Fruit fly (Drosophila melanogaster) whole organism, embryonic: ENCODE measurements around the gene CG7333.

ENCODE experiments used
- Adf1 ChIP-seq: fragments of 200-800 bp; sonication (Bioruptor generic); IDR thresholded peaks from 2 replicates; pipeline ENCODE4 v1.3.6; 2022; ENCODE audit warnings: missing biosample characterization, missing genetic modification characterization
- Aef1 ChIP-seq: fragments of 200-800 bp; sonication (Bioruptor generic); IDR thresholded peaks from 3 replicates; pipeline ENCODE4 v1.3.6; 2022; ENCODE audit warnings: missing biosample characterization, missing genetic modification characterization
- BtbVII ChIP-seq: fragments of 200-800 bp; sonication (Bioruptor generic); optimal IDR thresholded peaks from 3 replicates; lab custom pipeline; 2017; ENCODE audit warnings: missing biosample characterization, mild to moderate bottlenecking, missing genetic modification characterization
- CG10209 ChIP-seq: fragments of 200-800 bp; sonication (Bioruptor generic); optimal IDR thresholded peaks from 3 replicates; lab custom pipeline; 2017; ENCODE audit warnings: missing biosample characterization, mild to moderate bottlenecking, missing genetic modification characterization, missing genetic modification reagents
- CG1024 ChIP-seq: fragments of 200-800 bp; sonication (Bioruptor generic); IDR thresholded peaks from 2 replicates; pipeline ENCODE4 v1.3.6; 2022; ENCODE audit warnings: missing biosample characterization, missing genetic modification characterization
- CG12071 ChIP-seq: fragments of 200-800 bp; sonication (Bioruptor generic); optimal IDR thresholded peaks from 3 replicates; lab custom pipeline; 2018; ENCODE audit warnings: missing biosample characterization, mild to moderate bottlenecking, missing genetic modification characterization
- CG12155 ChIP-seq: fragments of 200-800 bp; sonication (Bioruptor generic); optimal IDR thresholded peaks from 3 replicates; lab custom pipeline; 2016; ENCODE audit warnings: missing biosample characterization, missing genetic modification characterization
- CG12219 ChIP-seq: fragments of 200-800 bp; sonication (Bioruptor generic); optimal IDR thresholded peaks from 3 replicates; lab custom pipeline; 2018; ENCODE audit warnings: missing biosample characterization, mild to moderate bottlenecking, missing genetic modification characterization
- CG2129 ChIP-seq: fragments of 200-800 bp; sonication (Bioruptor generic); IDR thresholded peaks from 2 replicates; pipeline ENCODE4 v1.3.6; 2022; ENCODE audit warnings: missing biosample characterization, missing genetic modification characterization; ENCODE audit not compliant: partially characterized antibody
- CG31365 ChIP-seq: fragments of 200-800 bp; sonication (Bioruptor generic); optimal IDR thresholded peaks from 2 replicates; lab custom pipeline; 2018; ENCODE audit warnings: missing biosample characterization, mild to moderate bottlenecking, missing genetic modification characterization
- CG33213 ChIP-seq: fragments of 200-800 bp; sonication (Bioruptor generic); optimal IDR thresholded peaks from 3 replicates; lab custom pipeline; 2016; ENCODE audit warnings: missing biosample characterization, missing genetic modification characterization
- CG4730 ChIP-seq: fragments of 200-800 bp; sonication (Bioruptor generic); IDR thresholded peaks from 2 replicates; pipeline ENCODE4 v1.3.6; 2022; ENCODE audit warnings: missing biosample characterization, missing genetic modification characterization
- CG5245 ChIP-seq: fragments of 200-800 bp; sonication (Bioruptor generic); optimal IDR thresholded peaks from 3 replicates; lab custom pipeline; 2016; ENCODE audit warnings: missing biosample characterization, missing genetic modification characterization
- CG6683 ChIP-seq: fragments of 200-800 bp; sonication (Bioruptor generic); optimal IDR thresholded peaks from 2 replicates; lab custom pipeline; 2017; ENCODE audit warnings: missing biosample characterization, mild to moderate bottlenecking, missing genetic modification characterization, missing genetic modification reagents
- CG7987 ChIP-seq: fragments of 200-800 bp; sonication (Bioruptor generic); optimal IDR thresholded peaks from 2 replicates; lab custom pipeline; 2018; ENCODE audit warnings: missing biosample characterization, mild to moderate bottlenecking, missing genetic modification characterization, moderate library complexity
- CG8924 ChIP-seq: fragments of 200-800 bp; optimal IDR thresholded peaks from 3 replicates; lab custom pipeline; 2019; ENCODE audit warnings: missing biosample characterization, mild to moderate bottlenecking, missing genetic modification characterization, moderate library complexity
- CG9215 ChIP-seq: fragments of 200-800 bp; sonication (Bioruptor generic); IDR thresholded peaks from 2 replicates; pipeline ENCODE4 v1.3.6; 2022; ENCODE audit warnings: missing biosample characterization, missing genetic modification characterization
- Camta ChIP-seq: fragments of 200-800 bp; sonication (Bioruptor generic); optimal IDR thresholded peaks from 2 replicates; lab custom pipeline; 2016; ENCODE audit warnings: missing biosample characterization, missing genetic modification characterization
- CkIIα-i1 ChIP-seq: fragments of 200-800 bp; sonication (Bioruptor generic); IDR thresholded peaks from 2 replicates; pipeline ENCODE4 v1.3.6; 2022; ENCODE audit warnings: missing biosample characterization, missing genetic modification characterization
- Dip3 ChIP-seq: fragments of 200-800 bp; sonication (Bioruptor generic); optimal IDR thresholded peaks from 3 replicates; lab custom pipeline; 2016; ENCODE audit warnings: missing biosample characterization, missing genetic modification characterization
- ERR ChIP-seq: fragments of 200-800 bp; sonication (Bioruptor generic); optimal IDR thresholded peaks from 2 replicates; lab custom pipeline; 2016; ENCODE audit warnings: missing biosample characterization, missing genetic modification characterization
- Gsc ChIP-seq: fragments of 200-800 bp; sonication (Bioruptor generic); IDR thresholded peaks from 2 replicates; pipeline ENCODE4 v1.3.6; 2022; ENCODE audit warnings: missing biosample characterization, missing genetic modification characterization
- HmgD ChIP-seq: fragments of 200-800 bp; sonication (Bioruptor generic); optimal IDR thresholded peaks from 3 replicates; lab custom pipeline; 2016; ENCODE audit warnings: missing biosample characterization, missing genetic modification characterization
- Hmx ChIP-seq: fragments of 200-800 bp; sonication (Bioruptor generic); optimal IDR thresholded peaks from 2 replicates; lab custom pipeline; 2016; ENCODE audit warnings: missing biosample characterization, missing genetic modification characterization
- MESR4 ChIP-seq: fragments of 200-800 bp; sonication (Bioruptor generic); optimal IDR thresholded peaks from 2 replicates; lab custom pipeline; 2018; ENCODE audit warnings: missing biosample characterization, mild to moderate bottlenecking, missing genetic modification characterization, moderate library complexity
- MTF-1 ChIP-seq: fragments of 200-800 bp; sonication (Bioruptor generic); optimal IDR thresholded peaks from 2 replicates; lab custom pipeline; 2018; ENCODE audit warnings: missing biosample characterization, mild to moderate bottlenecking, missing genetic modification characterization, borderline replicate concordance
- Mad ChIP-seq: fragments of 200-800 bp; sonication (Bioruptor generic); optimal IDR thresholded peaks from 2 replicates; lab custom pipeline; 2016; ENCODE audit warnings: missing biosample characterization, missing genetic modification characterization
- Max ChIP-seq: fragments of 200-800 bp; sonication (Bioruptor generic); optimal IDR thresholded peaks from 2 replicates; lab custom pipeline; 2016; ENCODE audit warnings: missing biosample characterization, mild to moderate bottlenecking, missing genetic modification characterization
- NC2α ChIP-seq: fragments of 200-800 bp; sonication (Bioruptor generic); optimal IDR thresholded peaks from 2 replicates; lab custom pipeline; 2016; ENCODE audit warnings: missing biosample characterization, missing genetic modification characterization
- Neu2 ChIP-seq: fragments of 200-800 bp; sonication (Bioruptor generic); optimal IDR thresholded peaks from 3 replicates; lab custom pipeline; 2016; ENCODE audit warnings: missing biosample characterization, missing genetic modification characterization, borderline replicate concordance
- Ptx1 ChIP-seq: fragments of 200-800 bp; sonication (Bioruptor generic); IDR thresholded peaks from 2 replicates; pipeline ENCODE4 v1.3.6; 2022; ENCODE audit warnings: missing biosample characterization, missing genetic modification characterization
- Rx ChIP-seq: fragments of 200-800 bp; sonication (Bioruptor generic); IDR thresholded peaks from 2 replicates; pipeline ENCODE4 v1.3.6; 2022; ENCODE audit warnings: missing biosample characterization, missing genetic modification characterization
- Sin3A ChIP-seq: fragments of >200 bp; optimal IDR thresholded peaks from 2 replicates; lab custom pipeline; 2018
- Sox102F ChIP-seq: fragments of 200-800 bp; sonication (Bioruptor generic); optimal IDR thresholded peaks from 2 replicates; lab custom pipeline; 2018; ENCODE audit warnings: missing biosample characterization, mild to moderate bottlenecking, missing genetic modification characterization, moderate library complexity
- al ChIP-seq: fragments of 200-800 bp; sonication (Bioruptor generic); IDR thresholded peaks from 2 replicates; pipeline ENCODE4 v1.3.6; 2022; ENCODE audit warnings: missing biosample characterization, missing genetic modification characterization
- bcd ChIP-seq: fragments of 200-800 bp; sonication (Bioruptor generic); optimal IDR thresholded peaks from 2 replicates; lab custom pipeline; 2017; ENCODE audit warnings: missing biosample characterization, mild to moderate bottlenecking, missing genetic modification characterization
- bigmax ChIP-seq: fragments of 200-800 bp; sonication (Bioruptor generic); optimal IDR thresholded peaks from 2 replicates; lab custom pipeline; 2018; ENCODE audit warnings: missing biosample characterization, mild to moderate bottlenecking, missing genetic modification characterization
- chif ChIP-seq, 2 experiments: fragments of 200-800 bp; sonication (Bioruptor generic); optimal IDR thresholded peaks; 3 replicates each; lab custom pipeline; 2016; ENCODE audit warnings: missing biosample characterization in 2 of 2, missing genetic modification characterization in 2 of 2
- ci ChIP-seq: fragments of 200-800 bp; sonication (Bioruptor generic); IDR thresholded peaks from 3 replicates; pipeline ENCODE4 v1.3.6; 2022; ENCODE audit warnings: missing biosample characterization, missing genetic modification characterization
- dan ChIP-seq: fragments of 200-800 bp; sonication (Bioruptor generic); IDR thresholded peaks from 2 replicates; pipeline ENCODE4 v1.3.6; 2022; ENCODE audit warnings: missing biosample characterization, missing genetic modification characterization
- disco-r ChIP-seq: fragments of 200-800 bp; sonication (Bioruptor generic); optimal IDR thresholded peaks from 2 replicates; lab custom pipeline; 2016; ENCODE audit warnings: missing biosample characterization, missing genetic modification characterization
- fru ChIP-seq: fragments of >200 bp; optimal IDR thresholded peaks from 2 replicates; lab custom pipeline; 2017
- hkb ChIP-seq, 2 experiments: fragments of 200-800 bp in 1 of 2; fragments of >200 bp in 1 of 2; sonication (Bioruptor generic) in 1 of 2; IDR thresholded peaks in 1 of 2; optimal IDR thresholded peaks in 1 of 2; 2 replicates each; pipeline versions ENCODE4 v1.3.6 to Lab custom; 2017 to 2022; ENCODE audit warnings: missing biosample characterization in 1 of 2, missing genetic modification characterization in 1 of 2
- peb ChIP-seq: fragments of 200-800 bp; sonication (Bioruptor generic); IDR thresholded peaks from 2 replicates; pipeline ENCODE4 v1.3.6; 2022; ENCODE audit warnings: missing biosample characterization, missing genetic modification characterization
- repo ChIP-seq: fragments of 200-800 bp; sonication (Bioruptor generic); optimal IDR thresholded peaks from 2 replicates; lab custom pipeline; 2016; ENCODE audit warnings: missing biosample characterization, missing genetic modification characterization
- so ChIP-seq: fragments of 200-800 bp; sonication (Bioruptor generic); IDR thresholded peaks from 3 replicates; pipeline ENCODE4 v1.3.6; 2022; ENCODE audit warnings: missing biosample characterization, missing genetic modification characterization
- sr ChIP-seq: fragments of 200-800 bp; sonication (Bioruptor generic); IDR thresholded peaks from 3 replicates; pipeline ENCODE4 v1.3.6; 2022; ENCODE audit warnings: missing biosample characterization, missing genetic modification characterization
- usp ChIP-seq: fragments of >200 bp; optimal IDR thresholded peaks from 2 replicates; lab custom pipeline; 2017; ENCODE audit warnings: missing biosample characterization, missing genetic modification characterization
- vnd ChIP-seq: fragments of 200-800 bp; sonication (Bioruptor generic); IDR thresholded peaks from 3 replicates; pipeline ENCODE4 v1.3.6; 2022; ENCODE audit warnings: missing biosample characterization, missing genetic modification characterization; ENCODE audit not compliant: partially characterized antibody
- vvl ChIP-seq: fragments of 200-800 bp; sonication (Bioruptor generic); IDR thresholded peaks from 2 replicates; pipeline ENCODE4 v1.3.6; 2022; ENCODE audit warnings: missing biosample characterization, missing genetic modification characterization
- wor ChIP-seq: fragments of 200-800 bp; sonication (Bioruptor generic); IDR thresholded peaks from 2 replicates; pipeline ENCODE4 v1.3.6; 2022; ENCODE audit warnings: missing biosample characterization, missing genetic modification characterization

The CG7333 gene

DNA sequence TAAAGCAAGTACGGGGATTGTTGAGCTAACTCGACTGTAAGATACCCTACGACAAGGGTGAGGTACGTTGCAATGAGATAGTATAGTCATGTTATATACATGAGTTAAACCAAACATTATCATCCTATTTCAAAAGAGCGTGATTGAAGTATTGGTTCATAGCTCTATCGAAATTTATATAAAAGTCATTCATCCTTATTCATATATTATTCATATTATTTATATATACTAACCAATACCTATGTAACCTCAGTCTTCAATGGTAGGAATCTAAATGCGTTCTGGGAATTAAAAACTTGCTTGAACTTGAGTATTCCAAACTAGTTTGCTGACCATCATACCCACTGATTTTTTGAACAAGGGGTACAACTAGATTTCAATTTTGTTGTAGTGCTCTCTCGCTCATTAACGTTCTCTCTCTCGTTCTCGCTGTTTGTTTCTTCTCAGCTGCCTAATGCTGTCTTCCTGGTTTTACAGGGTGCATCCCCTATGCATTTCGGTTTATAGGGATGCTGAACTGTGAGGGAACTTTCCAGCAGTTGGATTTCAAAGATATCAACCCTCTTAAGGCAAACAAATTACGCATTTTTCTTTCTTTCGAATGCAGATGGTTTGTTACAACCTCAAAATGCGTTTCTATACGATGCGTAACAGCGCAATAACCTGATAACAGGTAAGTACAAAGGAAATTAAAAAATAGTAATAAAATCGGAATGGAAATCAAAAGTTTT is 27.5 kb downstream of the CG7333 start (continued):
- TF ChIP-seq CG10209: peak; percentile 6
- TF ChIP-seq MTF-1 (GFP tag; lab: Kevin White, UChicago): no peak
- TF ChIP-seq ERR (GFP tag; lab: Kevin White, UChicago): no peak
- TF ChIP-seq bigmax (GFP tag; lab: Kevin White, UChicago): no peak
- no peak for TF ChIP-seq Gsc (GFP tag; lab: Robert Waterston, UW)
- TF ChIP-seq Ptx1 (GFP tag; lab: Robert Waterston, UW): no peak
- TF ChIP-seq CG12155 (GFP tag; lab: Kevin White, UChicago): no peak
- no peak for TF ChIP-seq Sin3A (lab: Kevin White, UChicago)
- TF ChIP-seq Sox102F: peak; percentile 6
- TF ChIP-seq HmgD (GFP tag; lab: Kevin White, UChicago): no peak
- no peak for TF ChIP-seq CG6683 (GFP tag; lab: Kevin White, UChicago)
- TF ChIP-seq Aef1 (GFP tag; lab: Robert Waterston, UW): no peak
- no peak for TF ChIP-seq repo (GFP tag; lab: Kevin White, UChicago)
- TF ChIP-seq CG12219 (GFP tag; lab: Kevin White, UChicago): no peak
- peak; percentile 34 for TF ChIP-seq CG12071 (GFP tag; lab: Kevin White, UChicago)
- no peak for TF ChIP-seq wor (GFP tag; lab: Robert Waterston, UW)
- peak; percentile 71 for TF ChIP-seq CG8924
- no peak for TF ChIP-seq CG2129
- TF ChIP-seq Max (GFP tag; lab: Kevin White, UChicago): peak; percentile 54
- no peak for TF ChIP-seq vnd
- no peak for TF ChIP-seq Camta (GFP tag; lab: Kevin White, UChicago)
- no peak for TF ChIP-seq Rx (GFP tag; lab: Robert Waterston, UW)
- TF ChIP-seq so: no peak
- TF ChIP-seq disco-r (GFP tag; lab: Kevin White, UChicago): no peak
- peak; percentile 40 for TF ChIP-seq BtbVII (GFP tag; lab: Kevin White, UChicago)
- no peak for TF ChIP-seq MESR4 (GFP tag; lab: Kevin White, UChicago)
- no peak for TF ChIP-seq Adf1 (GFP tag; lab: Robert Waterston, UW)
- no peak for TF ChIP-seq hkb (optimal IDR thresholded peaks at IDR 0.05; lab: Kevin White, UChicago)
- TF ChIP-seq hkb (GFP tag; IDR thresholded peaks at IDR 0.05; lab: Robert Waterston, UW): peak; percentile 42; the same call in 1 of the 2 replicates
- TF ChIP-seq vvl (GFP tag; lab: Robert Waterston, UW): 0 out of 2 replicates have a peak, but pooled peaks have one; percentile 28
- no peak for TF ChIP-seq CG1024 (GFP tag; lab: Robert Waterston, UW)
- no peak for TF ChIP-seq NC2α (GFP tag; lab: Kevin White, UChicago)
- no peak for TF ChIP-seq CG31365 (tag; lab: Kevin White, UChicago)
- no peak for TF ChIP-seq chif (GFP tag; optimal IDR thresholded peaks at IDR 0.05; lab: Kevin White, UChicago)
- no peak for TF ChIP-seq CG33213 (GFP tag; lab: Kevin White, UChicago)
- TF ChIP-seq bcd: peak; percentile 51
- no peak for TF ChIP-seq dan (GFP tag; lab: Robert Waterston, UW)
- peak; percentile 5 for TF ChIP-seq CG5245 (GFP tag; lab: Kevin White, UChicago)
- no peak for TF ChIP-seq Dip3 (GFP tag; lab: Kevin White, UChicago)
- TF ChIP-seq Hmx (GFP tag; lab: Kevin White, UChicago): no peak
- TF ChIP-seq fru (lab: Kevin White, UChicago): no peak
- TF ChIP-seq sr: no peak
- TF ChIP-seq CG9215 (GFP tag; lab: Robert Waterston, UW): no peak
- TF ChIP-seq CG7987 (GFP tag; lab: Kevin White, UChicago): no peak
- no peak for TF ChIP-seq CkIIα-i1 (GFP tag; lab: Robert Waterston, UW)
- no peak for TF ChIP-seq al (GFP tag; lab: Robert Waterston, UW)
- no peak for TF ChIP-seq Neu2
- no peak for TF ChIP-seq ci
- TF ChIP-seq CG4730: no peak
- TF ChIP-seq usp (GFP tag; lab: Kevin White, UChicago): no peak
- TF ChIP-seq Mad (GFP tag; lab: Kevin White, UChicago): no peak
- no peak for TF ChIP-seq peb (GFP tag; lab: Robert Waterston, UW)
